Fruit fly (Drosophila melanogaster): ENCODE results near the gene Burs.

Burs gene

dm6 chr3R:21731682-21732081, 37.6 kb upstream of the Burs start (continued):
- TF ChIP-seq Hr4 (GFP tag; optimal IDR thresholded peaks at IDR 0.05) (peak; percentile 71), CG6792 (GFP tag; optimal IDR thresholded peaks at IDR 0.05) (no peak)

- TF ChIP-seq esn (GFP tag; optimal IDR thresholded peaks at IDR 0.05), result peak; percentile 57
- peak; percentile 92 for TF ChIP-seq CG8119 (GFP tag; IDR thresholded peaks at IDR 0.05)
- TF ChIP-seq Eip93F (GFP tag; optimal IDR thresholded peaks at IDR 0.05), result no peak
- TF ChIP-seq fd85E (GFP tag; optimal IDR thresholded peaks at IDR 0.05), result no peak
- peak; percentile 14 for TF ChIP-seq spab (GFP tag; optimal IDR thresholded peaks at IDR 0.05)
- no peak for TF ChIP-seq CG6854 (GFP tag; optimal IDR thresholded peaks at IDR 0.05)
- peak; percentile 69 for TF ChIP-seq CG6276 (GFP tag; optimal IDR thresholded peaks at IDR 0.05)
- TF ChIP-seq dsx (GFP tag; optimal IDR thresholded peaks at IDR 0.05; ENCODE audit: poor library complexity, severe bottlenecking), result peak; percentile 40
- TF ChIP-seq CG10669 (GFP tag; optimal IDR thresholded peaks at IDR 0.05), result no peak
- TF ChIP-seq ss (GFP tag; optimal IDR thresholded peaks at IDR 0.05), result no peak
- no peak for TF ChIP-seq Blimp-1 (GFP tag; optimal IDR thresholded peaks at IDR 0.05)
- TF ChIP-seq CG6163 (GFP tag; IDR thresholded peaks at IDR 0.05), result peak; percentile 87
- TF ChIP-seq CG34406 (GFP tag; optimal IDR thresholded peaks at IDR 0.05), result peak; percentile 60
- TF ChIP-seq CG4318 (GFP tag; optimal IDR thresholded peaks at IDR 0.05), result peak; percentile 74
- no peak for TF ChIP-seq CG6808 (GFP tag; optimal IDR thresholded peaks at IDR 0.05)
- TF ChIP-seq pdm3 (GFP tag; optimal IDR thresholded peaks at IDR 0.05), result peak; percentile 76
- peak; percentile 95 for TF ChIP-seq Hr4 (GFP tag; optimal IDR thresholded peaks at IDR 0.05)
- no peak for TF ChIP-seq CG1621 (tag; optimal IDR thresholded peaks at IDR 0.05)
- TF ChIP-seq CG6792 (GFP tag; optimal IDR thresholded peaks at IDR 0.05), result peak; percentile 54
- no peak for TF ChIP-seq CG9139 (GFP tag; optimal IDR thresholded peaks at IDR 0.05)
- peak; percentile 29 for TF ChIP-seq Sox102F (GFP tag; optimal IDR thresholded peaks at IDR 0.05)
- TF ChIP-seq Sox15 (GFP tag; optimal IDR thresholded peaks at IDR 0.05), result peak; percentile 28
- peak; percentile 8 for TF ChIP-seq CG11902 (GFP tag; optimal IDR thresholded peaks at IDR 0.05)
- TF ChIP-seq Gug (GFP tag; IDR thresholded peaks at IDR 0.05), result peak; percentile 62
- peak; percentile 24 for TF ChIP-seq CG3032 (tag; optimal IDR thresholded peaks at IDR 0.05)
- TF ChIP-seq lz (GFP tag; optimal IDR thresholded peaks at IDR 0.05), result peak; percentile 34
- peak; percentile 51 for TF ChIP-seq CG3919 (GFP tag; optimal IDR thresholded peaks at IDR 0.05)
- peak; percentile 51 for TF ChIP-seq Sox14 (GFP tag; optimal IDR thresholded peaks at IDR 0.05)
- TF ChIP-seq achi (GFP tag; optimal IDR thresholded peaks at IDR 0.05), result peak; percentile 78
- peak; percentile 70 for TF ChIP-seq net (GFP tag; optimal IDR thresholded peaks at IDR 0.05)
- peak; percentile 93 for TF ChIP-seq Eip78C (GFP tag)
- TF ChIP-seq topi (GFP tag; optimal IDR thresholded peaks at IDR 0.05), result peak; percentile 22
- peak; percentile 74 for TF ChIP-seq dac (GFP tag; optimal IDR thresholded peaks at IDR 0.05)
- peak; percentile 40 for TF ChIP-seq Ets96B (tag; optimal IDR thresholded peaks at IDR 0.05)
- TF ChIP-seq salr (GFP tag; optimal IDR thresholded peaks at IDR 0.05), result peak in 1 of 2 experiments; percentile 56
- peak; percentile 90 for TF ChIP-seq eg (GFP tag; IDR thresholded peaks at IDR 0.05)
- TF ChIP-seq Hr38 (GFP tag; optimal IDR thresholded peaks at IDR 0.05), result peak; percentile 63
- peak; percentile 70 for TF ChIP-seq OdsH (GFP tag; optimal IDR thresholded peaks at IDR 0.05)
- TF ChIP-seq CG31627 (GFP tag; optimal IDR thresholded peaks at IDR 0.05), result peak; percentile 46
- TF ChIP-seq CG7368 (GFP tag; optimal IDR thresholded peaks at IDR 0.05), result peak; percentile 9
- TF ChIP-seq Eip75B (GFP tag; optimal IDR thresholded peaks at IDR 0.05), result peak; percentile 54
- TF ChIP-seq CG8319 (GFP tag; optimal IDR thresholded peaks at IDR 0.05), result no peak
- peak; percentile 56 for TF ChIP-seq Hr39 (GFP tag; optimal IDR thresholded peaks at IDR 0.05)
- TF ChIP-seq vri (GFP tag; optimal IDR thresholded peaks at IDR 0.05), result peak; percentile 18
- TF ChIP-seq CG11294 (GFP tag; IDR thresholded peaks at IDR 0.05), result peak; percentile 48; the same call in 1 of the 2 replicates
- no peak for TF ChIP-seq fd59A (GFP tag; optimal IDR thresholded peaks at IDR 0.05)
- peak; percentile 70 for TF ChIP-seq acj6 (GFP tag; optimal IDR thresholded peaks at IDR 0.05)
- peak; percentile 68 for TF ChIP-seq Lpt (GFP tag; optimal IDR thresholded peaks at IDR 0.05)
- TF ChIP-seq fkh (GFP tag; optimal IDR thresholded peaks at IDR 0.05), result no peak
- peak; percentile 92 for TF ChIP-seq CG15336 (GFP tag; IDR thresholded peaks at IDR 0.05)
These were observed 36.4 kb upstream of the Burs start for dm6 chr3R:21732901-21733300.

All from whole organism, prepupa.